Worm (Caenorhabditis elegans): ENCODE measurements around the gene T04B8.1.

Gene T04B8.1

ce11 chrII:650321-651005 is 16.4 kb downstream of the T04B8.1 start, which contains the start of the genes K07E8.7 and frpr-14 (continued):
- no peak for TF ChIP-seq sup-37 (GFP tag; optimal IDR thresholded peaks at IDR 0.05)
- TF ChIP-seq pag-3 (tag; optimal IDR thresholded peaks at IDR 0.05; ENCODE audit: borderline replicate concordance, insufficient read depth), result no peak
- TF ChIP-seq swsn-7 (tag; optimal IDR thresholded peaks at IDR 0.05), result peak; percentile 29
- no peak for TF ChIP-seq mef-2 (tag; optimal IDR thresholded peaks at IDR 0.05)
- TF ChIP-seq nhr-20 (tag; optimal IDR thresholded peaks at IDR 0.05), result peak; percentile 16
- TF ChIP-seq C04F5.9 (tag; optimal IDR thresholded peaks at IDR 0.05), result no peak
- peak; percentile 5 for TF ChIP-seq skn-1 (tag; optimal IDR thresholded peaks at IDR 0.05)
- no peak for TF ChIP-seq ets-5 (GFP tag; IDR thresholded peaks at IDR 0.05)
- peak; percentile 28 for TF ChIP-seq xbp-1 (tag; optimal IDR thresholded peaks at IDR 0.05)
- TF ChIP-seq hpl-2 (GFP tag; optimal IDR thresholded peaks at IDR 0.05), result no peak
- TF ChIP-seq zag-1 (tag; optimal IDR thresholded peaks at IDR 0.05), result no peak
- no peak for TF ChIP-seq lin-39 (tag; optimal IDR thresholded peaks at IDR 0.05)
- TF ChIP-seq ces-1 (GFP tag; optimal IDR thresholded peaks at IDR 0.05), result no peak
- no peak for TF ChIP-seq fos-1 (tag; optimal IDR thresholded peaks at IDR 0.05)
- no peak for TF ChIP-seq nhr-19 (GFP tag; conservative IDR thresholded peaks at IDR 0.05)
- no peak for TF ChIP-seq sox-4 (tag; optimal IDR thresholded peaks at IDR 0.05)
- no peak for TF ChIP-seq nhr-11 (tag; optimal IDR thresholded peaks at IDR 0.05)
- no peak for TF ChIP-seq blmp-1 (tag; optimal IDR thresholded peaks at IDR 0.05)
- no peak for TF ChIP-seq dsc-1 (tag; optimal IDR thresholded peaks at IDR 0.05)
- TF ChIP-seq elt-2 (tag; optimal IDR thresholded peaks at IDR 0.05), result no peak
- TF ChIP-seq nhr-84 (tag; optimal IDR thresholded peaks at IDR 0.05), result no peak
- no peak for TF ChIP-seq hlh-17 (GFP tag; optimal IDR thresholded peaks at IDR 0.05; ENCODE audit: borderline replicate concordance)
- TF ChIP-seq lin-35 (GFP tag; optimal IDR thresholded peaks at IDR 0.05), result peak; percentile 52 to 64
- TF ChIP-seq lin-15B (tag; optimal IDR thresholded peaks at IDR 0.05), result no peak
- peak; percentile 38 for TF ChIP-seq lin-14 (GFP tag; optimal IDR thresholded peaks at IDR 0.05)
- TF ChIP-seq hlh-4 (tag; optimal IDR thresholded peaks at IDR 0.05), result no peak
- TF ChIP-seq mdl-1 (tag; optimal IDR thresholded peaks at IDR 0.05), result no peak
- no peak for TF ChIP-seq zip-4 (GFP tag; optimal IDR thresholded peaks at IDR 0.05)
- no peak for TF ChIP-seq mab-9 (GFP tag; IDR thresholded peaks at IDR 0.05)
- TF ChIP-seq fkh-8 (tag; optimal IDR thresholded peaks at IDR 0.05), result no peak
- no peak for TF ChIP-seq sptf-1 (tag; optimal IDR thresholded peaks at IDR 0.05)
- TF ChIP-seq ceh-88 (GFP tag; IDR thresholded peaks at IDR 0.05), result no peak
- TF ChIP-seq fkh-4 (tag; optimal IDR thresholded peaks at IDR 0.05; ENCODE audit: borderline replicate concordance), result no peak
- no peak for TF ChIP-seq tlp-1 (tag; optimal IDR thresholded peaks at IDR 0.05)
- peak; percentile 47 for TF ChIP-seq fkh-10 (GFP tag; optimal IDR thresholded peaks at IDR 0.05)
- TF ChIP-seq pax-3 (tag; optimal IDR thresholded peaks at IDR 0.05), result no peak
- no peak for TF ChIP-seq C34B4.2 (tag; optimal IDR thresholded peaks at IDR 0.05)
- no peak for TF ChIP-seq nhr-237 (tag; optimal IDR thresholded peaks at IDR 0.05)

ce11 chrII:651324-651723 is 17.2 kb downstream of the T04B8.1 start:
- no peak for TF ChIP-seq fkh-8 (tag; optimal IDR thresholded peaks at IDR 0.05)
- no peak for TF ChIP-seq vab-15 (tag; optimal IDR thresholded peaks at IDR 0.05)
- no peak for TF ChIP-seq lin-35 (GFP tag; optimal IDR thresholded peaks at IDR 0.05)
- no peak for TF ChIP-seq nhr-11 (tag; optimal IDR thresholded peaks at IDR 0.05)
- no peak for TF ChIP-seq fos-1 (tag; optimal IDR thresholded peaks at IDR 0.05)
- no peak for TF ChIP-seq nhr-85 (tag)
- no peak for TF ChIP-seq elt-2 (tag; optimal IDR thresholded peaks at IDR 0.05)
- TF ChIP-seq unc-30 (tag; optimal IDR thresholded peaks at IDR 0.05), result no peak
- TF ChIP-seq ets-5 (GFP tag; IDR thresholded peaks at IDR 0.05), result no peak
- TF ChIP-seq tbx-2 (tag; optimal IDR thresholded peaks at IDR 0.05), result no peak
- TF ChIP-seq lin-39 (tag; optimal IDR thresholded peaks at IDR 0.05), result no peak
- TF ChIP-seq egl-27 (tag; optimal IDR thresholded peaks at IDR 0.05), result no peak
- TF ChIP-seq irx-1 (tag; optimal IDR thresholded peaks at IDR 0.05), result no peak
- no peak for TF ChIP-seq fkh-4 (tag; optimal IDR thresholded peaks at IDR 0.05; ENCODE audit: borderline replicate concordance)
- TF ChIP-seq mdl-1 (tag; optimal IDR thresholded peaks at IDR 0.05), result no peak
